Fruit fly (Drosophila melanogaster): ENCODE results near the gene TP53INP.
A peak's percentile ranks its signal among the peaks of the same experiment; 100 is the strongest.

Gene TP53INP

DNA sequence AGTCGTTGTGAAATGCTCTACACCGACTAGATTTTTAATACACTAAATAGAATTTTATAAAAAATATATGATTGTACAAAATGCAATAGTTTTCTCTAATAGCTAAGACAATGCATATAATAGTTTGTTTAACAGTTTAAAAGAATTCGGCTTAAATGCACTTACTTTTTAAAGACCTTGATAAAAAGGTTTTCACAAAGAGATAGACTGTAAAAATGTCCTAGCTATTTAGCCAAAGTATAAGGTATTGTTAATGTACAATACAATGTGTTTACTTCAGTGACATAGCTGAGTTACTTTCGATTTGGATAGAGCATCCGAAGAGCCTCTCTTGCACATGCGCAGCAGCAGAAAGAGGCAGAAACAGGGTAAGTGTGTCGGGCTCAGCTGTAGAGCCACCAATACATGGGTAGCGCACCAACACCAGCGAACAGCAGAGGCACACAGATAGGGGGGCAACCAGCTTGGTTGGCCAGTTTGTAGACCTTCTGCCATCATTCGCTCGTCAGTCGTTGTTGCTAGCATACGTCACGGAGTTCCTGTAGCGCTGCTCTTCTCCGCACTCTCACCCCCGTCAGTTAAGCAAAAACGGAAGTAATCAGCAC lies at the start of gene TP53INP:
Gene TP53INP, plus strand, starts transcription at position 291 of the 605 bp plus-strand sequence.
- TF ChIP-seq noc (tag; optimal IDR thresholded peaks at IDR 0.05): peak; percentile 86

DNA sequence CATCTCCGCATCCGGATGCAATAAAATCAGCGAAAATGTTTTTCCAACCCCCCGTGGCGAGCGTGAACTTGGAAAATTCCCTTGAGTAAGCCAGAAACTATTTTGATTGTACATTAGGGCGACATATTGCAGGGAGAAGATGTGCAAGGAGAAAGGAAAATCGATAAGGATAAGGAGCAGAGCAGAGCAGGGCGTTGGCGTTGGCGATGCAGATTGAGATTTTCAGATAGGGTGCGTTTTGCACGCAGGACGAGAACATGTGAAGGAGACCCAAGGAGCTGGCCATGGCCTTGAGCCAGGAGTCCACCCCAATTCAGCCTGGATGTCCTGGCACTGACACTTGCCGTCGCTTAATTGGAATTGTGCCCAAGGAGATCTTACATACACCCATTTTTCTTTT lies 49.8 kb upstream of the TP53INP start:
- TF ChIP-seq noc (tag; optimal IDR thresholded peaks at IDR 0.05): no peak

DNA sequence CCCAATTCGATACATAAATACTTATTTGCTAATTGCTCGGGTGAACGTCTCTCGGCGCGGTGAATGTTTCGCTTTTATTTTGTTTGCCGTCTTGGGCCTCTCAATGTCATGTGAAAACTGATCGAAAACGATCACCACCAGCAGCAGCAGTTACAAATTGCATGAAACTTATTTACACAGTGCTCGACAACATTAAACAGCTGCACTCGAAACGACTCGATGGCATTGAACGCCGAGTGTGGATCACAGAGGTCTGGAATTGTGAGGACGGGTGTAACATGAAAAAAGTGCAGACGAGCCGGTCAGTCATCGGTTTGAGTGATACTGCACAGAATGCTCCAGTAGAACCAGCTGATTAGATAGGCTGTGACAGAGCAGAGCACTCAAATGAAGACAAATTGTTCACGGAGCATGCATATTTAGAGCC lies 49.0 kb upstream of the TP53INP start:
- TF ChIP-seq noc (tag; optimal IDR thresholded peaks at IDR 0.05): no peak

DNA sequence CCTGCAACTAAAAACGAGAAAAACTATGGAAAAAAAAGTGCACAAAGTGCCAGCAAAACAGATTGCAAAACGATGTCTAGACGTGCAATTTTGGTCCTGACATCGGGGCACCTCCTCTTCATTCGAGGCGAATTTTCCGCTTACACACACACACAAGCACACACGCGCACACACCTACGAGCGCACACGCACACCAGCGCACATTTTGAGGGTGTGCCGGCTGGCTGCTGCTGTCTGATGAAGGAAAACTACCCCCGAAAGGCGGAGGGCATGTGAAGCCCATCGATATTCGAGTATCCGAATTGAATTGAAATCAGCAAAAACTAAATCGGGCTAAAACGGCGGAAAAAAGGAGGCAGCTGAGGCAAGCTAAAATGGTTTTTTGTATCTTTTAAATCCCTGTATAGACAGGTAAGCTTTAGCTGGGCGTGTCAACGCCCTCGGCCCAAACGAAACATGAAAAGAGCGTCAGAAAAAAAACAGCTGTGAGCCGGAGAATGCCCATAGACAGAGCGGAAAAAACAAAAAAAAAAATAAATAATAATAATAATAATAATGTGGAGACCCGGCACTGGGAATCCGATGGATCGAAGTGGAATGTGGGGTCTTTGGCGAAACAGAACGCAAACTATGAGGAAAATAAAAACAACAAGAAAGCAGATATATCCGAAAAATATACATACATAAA lies 46.9 kb upstream of the TP53INP start:
- no peak for TF ChIP-seq noc (tag; optimal IDR thresholded peaks at IDR 0.05)

DNA sequence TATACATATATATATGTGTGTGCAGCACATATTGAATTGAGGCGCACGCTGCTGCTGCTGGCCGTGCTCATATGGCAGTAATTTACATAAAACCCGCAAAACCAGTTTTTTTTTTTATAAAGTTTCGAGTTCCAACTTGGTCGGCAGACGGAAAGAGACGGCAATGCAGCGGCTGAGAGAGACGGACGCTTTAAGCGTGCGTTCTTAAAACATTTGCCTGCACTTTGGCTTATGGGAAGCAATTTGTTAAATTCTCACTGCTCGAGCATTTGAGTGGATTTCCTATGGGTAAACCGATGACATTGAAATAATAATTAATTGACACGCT lies 46.4 kb upstream of the TP53INP start:
- no peak for TF ChIP-seq noc (tag; optimal IDR thresholded peaks at IDR 0.05)

DNA sequence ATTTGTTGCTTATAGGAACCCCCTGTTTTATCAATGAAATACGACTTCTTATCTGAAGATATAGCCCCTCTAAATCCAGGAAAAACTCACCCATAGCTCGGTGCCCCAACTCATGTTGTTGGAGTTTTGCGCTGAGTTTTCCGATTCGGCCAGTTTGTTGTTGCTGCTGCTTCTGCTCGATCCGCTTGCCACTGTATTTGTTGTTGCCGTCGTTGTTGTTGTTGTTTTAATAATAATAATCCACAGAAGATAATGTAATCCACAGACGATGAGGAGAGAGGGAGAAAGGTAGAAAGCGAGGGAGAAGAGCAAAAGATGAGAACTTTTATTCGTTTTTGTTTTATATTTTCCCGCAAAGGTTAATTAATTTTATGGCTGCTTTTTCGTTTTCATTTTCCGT lies 43.8 kb upstream of the TP53INP start:
- no peak for TF ChIP-seq noc (tag; optimal IDR thresholded peaks at IDR 0.05)

DNA sequence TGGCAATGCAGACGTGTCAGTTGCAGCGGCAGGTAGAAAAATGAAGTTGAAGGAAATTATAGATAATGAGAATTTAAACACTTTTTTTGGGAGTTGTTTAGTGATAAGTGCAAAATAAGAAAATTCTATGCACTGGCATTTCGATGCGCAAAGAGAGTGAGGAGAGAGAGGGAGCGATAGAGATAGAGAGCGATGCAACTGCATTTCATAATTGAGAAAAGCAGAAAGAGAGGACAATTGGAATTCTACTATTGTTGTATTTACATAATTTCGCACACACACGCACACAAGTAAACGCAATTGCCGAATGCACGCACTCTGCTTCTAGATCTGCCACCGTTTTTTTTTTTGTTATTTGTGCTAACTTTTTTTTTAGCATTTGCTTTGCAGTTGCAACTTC lies 43.3 kb upstream of the TP53INP start:
- no peak for TF ChIP-seq noc (tag; optimal IDR thresholded peaks at IDR 0.05)

DNA sequence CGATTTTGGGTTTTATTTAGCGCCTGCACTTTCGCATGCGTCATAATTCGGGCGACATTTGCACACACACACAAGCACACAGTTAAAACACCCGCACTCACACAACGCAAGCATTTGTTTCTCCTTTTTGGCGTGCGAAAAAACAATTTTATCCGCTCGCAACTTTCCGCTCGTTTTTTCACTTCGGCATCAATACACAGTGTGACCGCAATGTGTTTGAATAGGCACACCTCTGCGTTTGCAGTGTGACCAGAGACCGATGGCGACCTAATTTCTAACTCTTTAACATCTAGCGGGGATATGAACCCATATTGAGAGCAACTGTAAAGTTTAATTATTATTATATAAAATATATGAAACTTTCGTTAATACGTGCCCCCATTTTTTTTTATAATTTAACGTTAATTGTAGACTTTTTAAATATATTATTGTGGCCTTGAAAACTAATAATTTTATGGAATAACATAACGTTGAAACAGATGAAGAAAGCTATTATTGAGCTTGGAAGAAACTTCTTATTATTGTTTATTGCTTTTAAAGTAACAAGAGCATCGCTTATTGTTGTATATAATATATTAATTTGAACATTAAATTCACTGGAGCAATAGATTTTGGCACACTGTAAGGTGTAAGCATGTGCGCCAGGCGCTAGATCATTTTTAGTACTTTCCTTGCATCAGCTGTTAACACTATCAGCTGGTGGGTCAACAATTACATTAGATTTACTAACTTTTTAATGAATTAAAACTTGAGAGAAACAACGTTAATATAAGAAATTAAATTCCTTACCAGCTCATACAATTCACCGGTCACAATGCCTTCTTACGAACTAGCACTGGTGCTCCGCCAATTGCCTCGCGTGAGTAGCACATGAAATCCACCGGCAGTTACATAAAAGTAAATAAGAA lies 42.6 kb upstream of the TP53INP start, which contains the start of the genes Cip4 and mRpS6:
Gene Cip4, minus strand, starts transcription at position 216 of the 908 bp plus-strand sequence.
Gene mRpS6, plus strand, starts transcription at position 664 of the 908 bp plus-strand sequence.
- no peak for TF ChIP-seq noc (tag; optimal IDR thresholded peaks at IDR 0.05)

DNA sequence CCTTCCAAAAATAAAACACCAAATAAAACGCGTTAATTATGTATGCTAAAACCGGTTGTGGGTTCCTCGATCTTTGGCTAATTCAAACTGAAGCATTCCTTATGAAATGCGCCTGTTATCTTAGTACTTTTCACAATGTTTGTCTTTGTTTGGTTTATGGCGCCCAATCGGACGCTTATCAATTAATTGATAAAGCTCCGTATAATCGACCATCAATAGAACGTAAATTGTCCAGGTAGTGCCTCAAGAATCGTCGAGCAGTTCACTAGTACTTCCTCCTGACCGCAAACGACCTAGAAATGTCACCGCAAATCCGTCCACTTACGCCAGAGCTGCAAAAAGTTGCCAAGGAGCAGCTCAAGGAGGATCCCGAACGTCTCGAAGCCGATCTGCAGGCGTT lies 41.5 kb upstream of the TP53INP start, which contains the start of gene CG33514:
Gene CG33514, plus strand, starts transcription at position 238 of the 400 bp plus-strand sequence.
- no peak for TF ChIP-seq noc (tag; optimal IDR thresholded peaks at IDR 0.05)

DNA sequence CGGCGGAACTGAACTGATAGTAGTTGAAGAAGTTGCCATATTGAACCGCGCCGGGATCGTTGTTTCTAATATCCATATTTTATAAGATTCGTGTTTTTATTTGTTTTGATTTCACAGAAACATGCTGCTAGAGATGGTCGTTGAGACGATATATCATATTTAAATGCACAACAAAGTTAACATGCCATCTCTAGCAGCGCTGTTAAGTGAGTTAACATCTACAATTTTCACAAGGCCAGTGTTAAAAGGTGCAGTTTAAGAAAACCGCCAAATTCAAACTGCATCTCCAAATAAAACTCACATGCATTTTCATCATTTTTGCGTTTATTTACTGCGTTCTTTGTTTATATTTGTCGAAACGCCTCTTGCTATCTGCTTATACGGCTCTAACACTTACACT lies 39.4 kb upstream of the TP53INP start, which contains the start of gene CG11342:
Gene CG11342, minus strand, starts transcription at position 120 of the 400 bp plus-strand sequence.
- no peak for TF ChIP-seq noc (tag; optimal IDR thresholded peaks at IDR 0.05)

DNA sequence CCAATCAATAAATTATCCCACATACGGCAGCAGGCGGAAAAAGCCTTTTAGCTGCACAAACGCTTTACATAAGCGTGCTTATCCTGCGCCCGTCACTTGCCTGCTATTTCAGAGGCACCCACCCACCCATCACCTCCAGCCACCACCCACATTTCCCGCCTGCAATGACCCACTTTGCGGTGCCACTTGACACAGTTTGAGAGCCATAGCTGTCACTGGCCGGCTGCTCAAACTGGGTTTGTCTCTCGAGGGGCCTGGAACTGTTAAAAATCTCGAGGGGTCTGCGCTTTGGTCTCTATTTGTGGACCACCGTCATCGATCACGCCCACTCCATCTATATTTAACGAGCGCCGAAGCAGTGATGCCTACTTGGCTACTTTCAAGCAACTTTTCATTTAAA lies 34.8 kb upstream of the TP53INP start:
- TF ChIP-seq noc (tag; optimal IDR thresholded peaks at IDR 0.05): no peak

DNA sequence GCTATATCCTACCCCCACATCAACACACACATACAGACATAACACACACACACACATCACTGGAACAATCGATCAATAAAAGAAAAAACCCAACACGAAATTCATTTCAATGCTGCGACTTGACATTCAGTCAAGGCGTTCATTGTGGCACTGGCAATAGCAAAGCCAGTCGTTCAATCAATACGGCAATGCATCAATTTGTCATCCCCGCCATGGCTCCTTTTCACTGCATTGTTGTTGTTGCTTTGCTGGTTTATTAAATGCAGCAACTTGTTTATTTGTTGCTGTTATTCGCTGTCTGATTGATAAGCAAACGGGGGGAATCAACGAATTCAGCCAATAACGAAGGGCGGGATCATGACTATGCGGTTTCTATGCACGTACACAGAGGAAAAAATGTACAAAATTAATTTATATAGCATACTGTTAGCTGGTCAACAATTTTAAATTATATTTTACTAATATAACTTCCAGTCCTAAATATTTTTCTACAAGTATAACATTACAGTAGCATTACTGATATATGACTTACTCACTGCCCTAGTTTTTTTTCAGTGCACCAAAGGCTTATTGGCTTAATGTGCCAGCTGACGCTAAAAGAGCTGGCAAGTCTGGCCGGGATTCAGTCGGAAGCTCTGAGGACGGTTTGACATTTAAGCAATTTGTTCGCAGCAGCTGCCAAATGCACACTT lies 30.9 kb upstream of the TP53INP start:
- TF ChIP-seq noc (tag; optimal IDR thresholded peaks at IDR 0.05): no peak

DNA sequence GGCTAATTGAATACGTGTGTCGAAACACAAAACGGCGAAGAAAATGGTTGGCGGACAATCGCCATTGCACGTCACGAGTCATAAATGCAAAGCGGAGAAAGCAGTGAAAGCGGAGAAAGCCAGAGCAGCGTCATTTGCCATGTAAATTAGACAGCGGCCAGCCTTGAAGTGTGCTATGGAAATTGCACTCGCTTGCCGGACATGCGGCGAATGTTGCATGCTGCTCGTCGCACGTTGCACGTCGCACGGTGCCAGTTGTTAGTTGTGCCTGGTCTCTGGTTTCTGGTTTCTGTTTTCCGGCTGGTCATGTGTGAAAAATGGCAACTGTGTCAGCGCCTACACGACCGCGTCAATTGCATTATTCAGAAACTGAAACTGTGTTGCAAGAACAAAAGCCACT lies 29.2 kb upstream of the TP53INP start:
- no peak for TF ChIP-seq noc (tag; optimal IDR thresholded peaks at IDR 0.05)

DNA sequence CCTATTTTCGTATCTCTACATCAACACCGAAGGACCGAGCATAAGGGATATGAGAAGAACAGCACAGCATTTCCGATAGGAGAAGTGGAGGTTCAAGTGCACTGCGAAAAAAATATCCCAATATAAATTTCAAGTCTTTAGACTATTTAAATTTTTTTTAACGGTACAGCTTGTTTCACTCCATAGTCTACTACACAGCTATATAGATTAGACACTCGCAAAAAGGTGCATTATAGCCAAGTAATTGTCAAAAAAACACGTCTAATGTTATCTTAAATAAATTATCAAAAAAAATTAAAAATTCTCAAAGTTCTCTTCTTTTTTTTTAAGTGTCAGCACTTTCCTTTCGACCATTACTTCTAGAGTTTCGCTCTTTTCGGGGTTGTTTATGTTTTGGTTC lies 27.8 kb upstream of the TP53INP start:
- TF ChIP-seq noc (tag; optimal IDR thresholded peaks at IDR 0.05): peak; percentile 6

DNA sequence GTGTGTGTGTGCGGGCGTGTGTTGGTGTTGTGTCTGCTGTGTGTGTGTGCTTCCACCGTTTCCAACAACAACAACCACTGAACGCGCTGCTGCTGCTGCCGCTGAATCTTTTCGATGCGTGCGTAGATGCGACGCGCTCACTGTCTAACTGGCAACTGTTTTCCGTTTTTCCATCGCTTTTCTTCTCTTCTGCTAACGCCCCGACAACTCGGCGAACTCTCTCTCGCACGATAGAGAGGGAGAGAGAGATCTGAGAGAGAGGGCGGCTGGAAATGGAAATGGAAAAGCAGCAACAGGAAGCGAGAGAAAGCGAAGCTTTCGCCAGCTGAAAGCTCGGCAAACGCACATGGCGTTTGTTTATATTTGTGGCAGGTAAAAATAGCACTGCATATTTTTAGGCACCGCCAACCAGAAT lies 26.5 kb upstream of the TP53INP start, which contains the start of gene DopEcR:
Gene DopEcR, minus strand, starts transcription at position 157 of the 415 bp plus-strand sequence.
- no peak for TF ChIP-seq noc (tag; optimal IDR thresholded peaks at IDR 0.05)

DNA sequence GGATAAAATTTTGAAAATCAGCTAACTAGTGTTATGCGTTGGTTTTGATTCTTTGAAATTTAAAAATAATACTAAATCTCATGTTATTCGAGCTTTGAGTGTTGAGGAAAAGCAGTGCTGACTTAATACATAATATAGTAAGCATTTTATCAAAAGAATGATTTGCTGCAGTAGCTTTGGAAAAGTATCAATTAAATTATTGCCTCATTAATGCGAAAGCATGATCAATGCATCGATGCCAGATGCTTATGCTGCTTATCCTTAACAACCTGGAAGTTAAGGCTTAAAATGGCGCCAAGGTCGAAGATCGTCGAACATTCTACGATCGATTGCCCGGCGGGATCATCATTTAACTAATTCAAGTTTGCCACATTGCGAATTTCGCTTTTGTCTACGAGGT lies 25.2 kb upstream of the TP53INP start, which contains the start of gene CG32240:
Gene CG32240, minus strand, starts transcription at position 101 of the 400 bp plus-strand sequence.
- TF ChIP-seq noc (tag; optimal IDR thresholded peaks at IDR 0.05): no peak

Data from whole organism, larva.